Fruit fly (Drosophila melanogaster): Measurements from ENCODE around the gene Sras.

The Sras gene

DNA sequence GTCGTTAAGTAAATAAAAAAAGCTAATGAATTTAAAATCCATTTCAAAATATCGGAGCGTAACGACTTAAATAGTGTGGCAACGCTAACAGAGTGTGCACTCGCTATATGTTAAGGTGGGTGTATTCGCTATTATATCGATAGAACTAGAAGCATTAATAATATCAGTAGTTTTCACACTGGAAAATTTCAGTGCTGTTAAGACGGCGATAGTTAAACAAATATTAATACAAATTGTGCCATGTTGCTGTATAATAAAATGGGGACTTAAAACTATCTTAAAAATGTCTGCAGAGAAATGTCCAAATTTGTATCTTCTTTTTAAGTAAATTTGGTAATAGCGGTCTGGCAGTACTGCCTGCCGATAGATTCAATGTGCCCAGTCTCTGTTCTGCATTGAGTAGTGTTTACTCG, 19.7 kb downstream of the Sras start (continued):
- TF ChIP-seq Oli (tag; optimal IDR thresholded peaks at IDR 0.05), result peak; percentile 67
- peak; percentile 89 for TF ChIP-seq shn (GFP tag; optimal IDR thresholded peaks at IDR 0.05)
- peak; percentile 94 for TF ChIP-seq Aef1 (GFP tag; IDR thresholded peaks at IDR 0.05)
- TF ChIP-seq Nf-YA (GFP tag; IDR thresholded peaks at IDR 0.05), result peak; percentile 60; the same call in 1 of the 2 replicates
- TF ChIP-seq Atf-2 (GFP tag; optimal IDR thresholded peaks at IDR 0.05), result peak; percentile 78
- no peak for TF ChIP-seq hth (optimal IDR thresholded peaks at IDR 0.05)
- peak; percentile 95 for TF ChIP-seq row (GFP tag; IDR thresholded peaks at IDR 0.05)
- peak; percentile 90 for TF ChIP-seq CG10366 (GFP tag; IDR thresholded peaks at IDR 0.05)
- TF ChIP-seq bab2 (GFP tag; optimal IDR thresholded peaks at IDR 0.05), result peak; percentile 90
- TF ChIP-seq CG6175 (GFP tag; IDR thresholded peaks at IDR 0.05), result peak; percentile 82
- no peak for TF ChIP-seq lov (optimal IDR thresholded peaks at IDR 0.05)
- peak; percentile 70; the same call in 2 of the 3 replicates for TF ChIP-seq lov (GFP tag; IDR thresholded peaks at IDR 0.05)
- TF ChIP-seq CG31224 (GFP tag; IDR thresholded peaks at IDR 0.05), result peak; percentile 84
- peak; percentile 97 for TF ChIP-seq CG14441 (GFP tag; IDR thresholded peaks at IDR 0.05)
- peak; percentile 62 for TF ChIP-seq CG9437 (GFP tag; optimal IDR thresholded peaks at IDR 0.05)
- peak; percentile 92 for TF ChIP-seq lilli (GFP tag; optimal IDR thresholded peaks at IDR 0.05)
- TF ChIP-seq Nf-YC (tag; optimal IDR thresholded peaks at IDR 0.05), result no peak
- peak; percentile 81 for TF ChIP-seq CG30431 (GFP tag; optimal IDR thresholded peaks at IDR 0.05)
- peak; percentile 90 for TF ChIP-seq CG4404 (GFP tag; IDR thresholded peaks at IDR 0.05)
- TF ChIP-seq CG12155 (GFP tag; optimal IDR thresholded peaks at IDR 0.05), result peak; percentile 100
- TF ChIP-seq pan (optimal IDR thresholded peaks at IDR 0.05), result no peak
- TF ChIP-seq pan (GFP tag; optimal IDR thresholded peaks at IDR 0.05 in 1 of 2, IDR thresholded peaks at IDR 0.05 in 1 of 2), result peak in 1 of 2 experiments; percentile 91
- TF ChIP-seq Fer3 (tag; optimal IDR thresholded peaks at IDR 0.05), result no peak
- peak; percentile 91 for TF ChIP-seq tx (GFP tag; optimal IDR thresholded peaks at IDR 0.05)
- peak; percentile 96 for TF ChIP-seq CG9932 (GFP tag; IDR thresholded peaks at IDR 0.05)
- TF ChIP-seq twi (tag; optimal IDR thresholded peaks at IDR 0.05), result no peak
- peak; percentile 67 for TF ChIP-seq ro (GFP tag; IDR thresholded peaks at IDR 0.05)
- TF ChIP-seq Hr51 (GFP tag; optimal IDR thresholded peaks at IDR 0.05), result peak in 1 of 2 experiments; percentile 83
- TF ChIP-seq dpn (GFP tag; optimal IDR thresholded peaks at IDR 0.05), result peak; percentile 89 to 90
- peak; percentile 90 for TF ChIP-seq pum (GFP tag; optimal IDR thresholded peaks at IDR 0.05)
- TF ChIP-seq Sry-δ (GFP tag; optimal IDR thresholded peaks at IDR 0.05), result peak; percentile 92
- TF ChIP-seq sens (GFP tag), result peak; percentile 98
- peak; percentile 46 for TF ChIP-seq Elba2 (GFP tag; optimal IDR thresholded peaks at IDR 0.05)
- peak; percentile 76 for TF ChIP-seq emc (GFP tag; optimal IDR thresholded peaks at IDR 0.05)
- peak; percentile 84 for TF ChIP-seq ab (GFP tag; optimal IDR thresholded peaks at IDR 0.05)
- peak; percentile 82 for TF ChIP-seq CG8765 (GFP tag; IDR thresholded peaks at IDR 0.05)
- TF ChIP-seq Chrac-16 (GFP tag; optimal IDR thresholded peaks at IDR 0.05), result peak; percentile 86
- peak; percentile 47 for TF ChIP-seq en (GFP tag; optimal IDR thresholded peaks at IDR 0.05)
- TF ChIP-seq chn (GFP tag; optimal IDR thresholded peaks at IDR 0.05), result peak; percentile 79
- no peak for TF ChIP-seq salm (tag; optimal IDR thresholded peaks at IDR 0.05)
- peak; percentile 83 for TF ChIP-seq Awh (GFP tag; IDR thresholded peaks at IDR 0.05)
- no peak for TF ChIP-seq Fer1 (GFP tag; optimal IDR thresholded peaks at IDR 0.05)
- TF ChIP-seq phol (tag; optimal IDR thresholded peaks at IDR 0.05), result peak; percentile 90
- TF ChIP-seq CG33213 (GFP tag; optimal IDR thresholded peaks at IDR 0.05), result peak; percentile 63
- no peak for TF ChIP-seq D19B (GFP tag; optimal IDR thresholded peaks at IDR 0.05)
- TF ChIP-seq CG4282 (GFP tag; optimal IDR thresholded peaks at IDR 0.05), result peak; percentile 72
- peak; percentile 85 for TF ChIP-seq Oaz (GFP tag; IDR thresholded peaks at IDR 0.05)
- TF ChIP-seq HLH54F (GFP tag; optimal IDR thresholded peaks at IDR 0.05), result peak; percentile 91
- TF ChIP-seq Blimp-1 (GFP tag; optimal IDR thresholded peaks at IDR 0.05), result no peak
- peak; percentile 50 for TF ChIP-seq CG12744 (GFP tag; optimal IDR thresholded peaks at IDR 0.05)
- TF ChIP-seq CG9817 (tag; optimal IDR thresholded peaks at IDR 0.05), result peak; percentile 94
- TF ChIP-seq HmgZ (tag; optimal IDR thresholded peaks at IDR 0.05), result peak; percentile 88
- TF ChIP-seq CG3065 (GFP tag; optimal IDR thresholded peaks at IDR 0.05), result peak; percentile 77
